Worm (Caenorhabditis elegans) whole organism, early embryonic: ENCODE results near the gene bnc-1.

Experiments
- B0310.2 ChIP-seq: sonication (generic microtip); optimal IDR thresholded peaks from 2 replicates; lab custom pipeline; 2016; ENCODE audit warnings: mild to moderate bottlenecking, missing genetic modification characterization, missing compliant biosample characterization
- F13C5.2 ChIP-seq: sonication (generic microtip); optimal IDR thresholded peaks from 2 replicates; lab custom pipeline; 2017; ENCODE audit warnings: mild to moderate bottlenecking, missing genetic modification characterization, inconsistent platforms, missing compliant biosample characterization
- ama-1 ChIP-seq: fragments of 150-350 bp; optimal IDR thresholded peaks from 2 replicates; lab custom pipeline; 2014
- ceh-13 ChIP-seq: fragments of 200-800 bp; sonication (Bioruptor generic); optimal IDR thresholded peaks from 2 replicates; lab custom pipeline; 2018; ENCODE audit warnings: mild to moderate bottlenecking, missing genetic modification characterization, missing compliant biosample characterization
- flt-1 ChIP-seq: fragments of 200-800 bp; sonication (Bioruptor generic); IDR thresholded peaks from 2 replicates; pipeline ENCODE4 v1.3.6; 2022; ENCODE audit warnings: missing genetic modification characterization, missing compliant biosample characterization
- hmbx-1 ChIP-seq: sonication (generic microtip); optimal IDR thresholded peaks from 2 replicates; lab custom pipeline; 2016; ENCODE audit warnings: mild to moderate bottlenecking, missing genetic modification characterization, missing compliant biosample characterization
- hmg-4 ChIP-seq: fragments of 200-800 bp; sonication (Bioruptor generic); optimal IDR thresholded peaks from 2 replicates; lab custom pipeline; 2018; ENCODE audit warnings: mild to moderate bottlenecking, missing genetic modification characterization, missing compliant biosample characterization
- tbx-11 ChIP-seq: fragments of 200-800 bp; sonication (Bioruptor generic); IDR thresholded peaks from 2 replicates; pipeline ENCODE4 v1.3.6; 2022; ENCODE audit warnings: missing genetic modification characterization, missing compliant biosample characterization
- tra-4 ChIP-seq: sonication (generic microtip); optimal IDR thresholded peaks from 2 replicates; lab custom pipeline; 2017; ENCODE audit warnings: missing genetic modification characterization, missing compliant biosample characterization

ce11 chrV:12258922-12259321 is 17.9 kb downstream of the bnc-1 start, which contains the start of gene ugt-56:
- no peak for TF ChIP-seq ama-1
- no peak for TF ChIP-seq hmbx-1 (tag; lab: Kevin White, UChicago)
- no peak for TF ChIP-seq hmg-4 (GFP tag; lab: Kevin White, UChicago)
- TF ChIP-seq ceh-13 (GFP tag; lab: Kevin White, UChicago) = no peak
- TF ChIP-seq F13C5.2 (tag; lab: Kevin White, UChicago) = no peak
- no peak for TF ChIP-seq tbx-11
- no peak for TF ChIP-seq tra-4 (tag; lab: Kevin White, UChicago)
- no peak for TF ChIP-seq flt-1 (GFP tag; lab: Robert Waterston, UW)
- no peak for TF ChIP-seq B0310.2 (tag; lab: Kevin White, UChicago)
